Worm (Caenorhabditis elegans): ENCODE data around the gene Y47C4A.1.
"Not testable (repeated sequence)": the region's sequence is repeated elsewhere in the genome, so short reads cannot be mapped to it uniquely, and the experiment has no call there.

Y47C4A.1 gene

DNA sequence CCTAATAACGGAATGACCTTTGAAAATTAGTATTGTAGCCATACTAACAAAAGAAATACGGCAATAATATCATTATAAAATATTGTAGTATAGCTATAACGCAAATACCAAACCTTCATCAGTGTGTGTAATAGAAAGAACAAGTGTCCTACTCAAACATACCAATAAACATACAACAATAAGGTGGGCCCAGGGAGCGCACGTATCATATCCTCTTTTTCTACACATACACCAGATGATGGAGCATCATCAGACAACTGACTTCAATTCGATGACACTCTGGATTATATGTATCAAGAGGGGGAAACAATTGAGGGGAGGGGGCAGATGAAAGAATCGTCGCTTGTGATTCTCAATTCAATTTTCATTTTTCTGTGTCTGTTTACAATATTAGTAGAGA is 14.2 kb upstream of the Y47C4A.1 start:
- TF ChIP-seq lin-14 (GFP tag; optimal IDR thresholded peaks at IDR 0.05), result peak; percentile 57
- TF ChIP-seq zag-1 (tag; optimal IDR thresholded peaks at IDR 0.05), result no peak
- TF ChIP-seq rnt-1 (tag; optimal IDR thresholded peaks at IDR 0.05), result peak; percentile 34
- TF ChIP-seq pax-3 (tag; optimal IDR thresholded peaks at IDR 0.05), result no peak
- TF ChIP-seq snu-23 (GFP tag; optimal IDR thresholded peaks at IDR 0.05), result peak; percentile 15
- peak; percentile 25 for TF ChIP-seq nhr-71 (tag; optimal IDR thresholded peaks at IDR 0.05)

DNA sequence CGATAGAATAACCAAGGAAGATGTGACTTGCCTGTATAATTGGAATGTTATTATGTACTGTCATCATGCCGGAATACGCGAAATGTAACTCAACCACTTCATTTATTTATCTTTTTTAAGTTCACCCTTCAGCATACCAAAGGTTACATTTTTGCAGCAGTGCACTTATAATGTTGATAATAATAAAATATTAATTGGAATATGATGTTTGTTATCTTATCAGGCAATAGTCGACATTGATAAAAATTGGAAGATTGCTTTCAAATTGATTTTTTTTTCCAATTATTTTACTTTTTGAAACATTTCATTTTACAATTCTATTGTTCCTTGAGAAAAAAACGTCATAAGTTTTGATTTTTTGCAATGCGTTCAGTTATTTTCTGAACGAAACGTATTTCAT is 13.1 kb upstream of the Y47C4A.1 start:
- TF ChIP-seq elt-2 (tag; optimal IDR thresholded peaks at IDR 0.05) (peak; percentile 59), blmp-1 (tag; optimal IDR thresholded peaks at IDR 0.05) (no peak), tlp-1 (tag; optimal IDR thresholded peaks at IDR 0.05) (peak; percentile 67)

DNA sequence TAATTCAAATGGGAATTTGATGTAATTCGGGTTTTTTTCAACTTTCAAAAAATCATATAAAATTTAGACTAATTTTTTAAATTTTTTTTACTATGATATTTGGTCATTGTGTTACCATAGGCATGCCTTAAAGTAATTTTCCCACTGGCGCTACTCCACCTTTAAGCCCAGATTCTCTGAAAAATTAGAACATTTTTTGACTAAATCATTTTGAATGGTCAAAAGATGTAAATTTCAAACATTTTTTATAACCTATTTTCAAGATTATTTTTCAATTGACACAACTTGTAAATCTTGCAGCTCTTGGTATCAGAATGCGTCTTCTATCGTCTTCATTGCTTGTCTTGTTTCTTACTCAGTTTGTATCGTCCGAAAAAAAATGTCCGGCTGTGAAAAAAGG is 10.9 kb upstream of the Y47C4A.1 start, which contains the start of gene R57.2:
TSS of gene R57.2 (plus strand) at position 301 of the 400 bp plus-strand sequence.
- TF ChIP-seq sup-37 (GFP tag; optimal IDR thresholded peaks at IDR 0.05), result no peak
- TF ChIP-seq tbx-2 (tag; optimal IDR thresholded peaks at IDR 0.05), result no peak
- no peak for TF ChIP-seq grh-1 (GFP tag; IDR thresholded peaks at IDR 0.05)
- no peak for TF ChIP-seq lsy-2 (tag; optimal IDR thresholded peaks at IDR 0.05)
- no peak for TF ChIP-seq Y116A8C.19 (tag; optimal IDR thresholded peaks at IDR 0.05; ENCODE audit: borderline replicate concordance)
- TF ChIP-seq ceh-8 (GFP tag; optimal IDR thresholded peaks at IDR 0.05), result no peak
- TF ChIP-seq mab-9 (GFP tag; IDR thresholded peaks at IDR 0.05), result no peak
- no peak for TF ChIP-seq dpl-1 (GFP tag; optimal IDR thresholded peaks at IDR 0.05)

DNA sequence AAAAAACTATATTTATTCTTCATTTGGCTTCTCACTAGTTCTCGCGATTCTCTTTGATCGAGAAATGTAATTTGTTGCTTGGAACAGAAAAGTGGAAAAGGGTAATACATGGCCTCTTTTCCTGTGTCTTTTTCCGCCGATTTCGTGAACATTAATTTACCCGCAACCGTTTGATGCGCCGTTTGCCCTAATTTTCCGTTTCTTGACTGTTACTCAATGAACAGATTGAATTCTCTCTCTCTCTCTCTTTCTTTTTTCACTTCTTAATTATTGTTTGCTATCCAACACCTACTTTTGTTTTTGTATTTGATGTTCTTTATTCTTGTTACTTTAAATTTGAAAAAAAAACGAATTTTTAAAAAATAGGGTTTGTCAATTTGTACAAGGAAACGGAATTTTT is 9.7 kb upstream of the Y47C4A.1 start:
- TF ChIP-seq blmp-1 (tag; optimal IDR thresholded peaks at IDR 0.05) (peak; percentile 78), C04F5.9 (tag; optimal IDR thresholded peaks at IDR 0.05) (no peak), nhr-77 (tag; optimal IDR thresholded peaks at IDR 0.05) (no peak), xbp-1 (tag; optimal IDR thresholded peaks at IDR 0.05) (no peak), mdl-1 (tag; optimal IDR thresholded peaks at IDR 0.05) (no peak), unc-130 (tag; optimal IDR thresholded peaks at IDR 0.05) (no peak), F16B12.6 (tag; optimal IDR thresholded peaks at IDR 0.05) (no peak), elt-3 (tag; optimal IDR thresholded peaks at IDR 0.05) (peak in 1 of 6 experiments; percentile 3), nhr-71 (tag; optimal IDR thresholded peaks at IDR 0.05) (no peak), elt-2 (tag; optimal IDR thresholded peaks at IDR 0.05) (no peak), ama-1 (optimal IDR thresholded peaks at IDR 0.05) (no peak), nhr-20 (tag; optimal IDR thresholded peaks at IDR 0.05) (no peak), efl-1 (optimal IDR thresholded peaks at IDR 0.05) (no peak), efl-1 (GFP tag; optimal IDR thresholded peaks at IDR 0.05 in 1 of 2) (peak in 1 of 2 experiments; percentile 29)

DNA sequence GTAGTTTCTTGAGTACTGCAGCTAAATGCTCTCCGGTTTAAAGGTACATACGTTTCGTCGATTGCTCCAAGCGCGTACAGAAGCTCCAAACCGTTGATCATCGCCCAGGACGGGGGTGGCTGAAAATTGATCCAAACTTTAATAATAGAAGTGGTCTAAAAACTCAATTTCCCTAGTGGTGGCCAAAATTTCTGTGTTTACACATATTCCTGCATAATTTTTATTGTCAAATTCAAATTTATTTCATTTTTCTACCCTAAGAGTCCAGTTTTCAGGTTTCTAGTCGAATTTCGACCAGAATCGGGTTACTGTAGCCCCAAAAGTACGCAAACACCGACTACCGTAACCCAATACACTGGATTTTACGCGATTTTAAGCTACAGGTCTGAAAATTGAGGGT is 12.1 kb downstream of the Y47C4A.1 start, which contains the start of gene Y108F1.5:
TSS of gene Y108F1.5 (minus strand) at position 101 of the 400 bp plus-strand sequence.
- not testable (repeated sequence) for TF ChIP-seq ztf-11 (tag; optimal IDR thresholded peaks at IDR 0.05); efl-1 (optimal IDR thresholded peaks at IDR 0.05); efl-1 (GFP tag; optimal IDR thresholded peaks at IDR 0.05 in 1 of 2); tbx-2 (tag; optimal IDR thresholded peaks at IDR 0.05)

DNA sequence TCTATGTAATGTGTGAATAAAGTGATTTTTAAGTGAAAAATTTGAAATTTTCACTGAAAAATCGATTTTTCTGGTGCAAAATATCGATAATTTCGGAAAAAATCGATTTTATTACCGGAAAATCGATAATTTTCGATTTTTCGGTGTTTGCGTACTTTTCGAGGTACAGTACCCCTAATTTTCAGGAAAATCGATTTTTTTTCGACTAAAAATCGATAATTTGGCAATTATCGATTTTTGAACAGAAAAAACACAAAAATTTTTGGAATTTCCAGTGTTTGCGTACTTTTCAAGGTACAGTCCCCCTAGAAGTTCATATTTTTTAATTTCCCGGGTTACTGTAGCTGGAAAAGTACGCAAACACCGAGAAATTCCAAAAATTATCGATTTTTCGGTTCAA is 14.5 kb downstream of the Y47C4A.1 start:
- TF ChIP-seq C34B4.2 (tag; optimal IDR thresholded peaks at IDR 0.05) (no peak), aha-1 (tag; optimal IDR thresholded peaks at IDR 0.05) (no peak), lin-15B (tag; optimal IDR thresholded peaks at IDR 0.05) (no peak), irx-1 (tag; optimal IDR thresholded peaks at IDR 0.05) (no peak), unc-130 (tag; optimal IDR thresholded peaks at IDR 0.05) (no peak), lin-39 (tag; optimal IDR thresholded peaks at IDR 0.05) (no peak), pax-3 (tag; optimal IDR thresholded peaks at IDR 0.05) (no peak), ets-5 (GFP tag; IDR thresholded peaks at IDR 0.05) (no peak), tlp-1 (tag; optimal IDR thresholded peaks at IDR 0.05) (no peak), nhr-12 (tag; optimal IDR thresholded peaks at IDR 0.05) (no peak), nhr-90 (tag; optimal IDR thresholded peaks at IDR 0.05; ENCODE audit: poor library complexity) (no peak), lsy-2 (tag; optimal IDR thresholded peaks at IDR 0.05) (no peak), snpc-4 (tag; optimal IDR thresholded peaks at IDR 0.05) (no peak)

All from whole organism, L1 larva.